Worm (Caenorhabditis elegans): ENCODE data around the gene srsx-18.

srsx-18 gene

ce11 chrV:5939503-5940072, 17.3 kb downstream of the srsx-18 start, which contains the start of gene syf-3:
syf-3 (plus strand) TSS chrV:5940022.
- TF ChIP-seq F13H6.1 (tag; optimal IDR thresholded peaks at IDR 0.05) (no peak), nfya-1 (tag; optimal IDR thresholded peaks at IDR 0.05) (peak; percentile 42)

ce11 chrV:5943167-5943566, 20.8 kb downstream of the srsx-18 start, which contains the start of gene pst-1:
pst-1 (plus strand) TSS chrV:5943467.
- TF ChIP-seq tbx-7 (tag; optimal IDR thresholded peaks at IDR 0.05): no peak
- no peak for TF ChIP-seq sox-2 (GFP tag; IDR thresholded peaks at IDR 0.05)
- no peak for TF ChIP-seq unc-42 (tag; optimal IDR thresholded peaks at IDR 0.05)
- TF ChIP-seq ceh-30 (tag; optimal IDR thresholded peaks at IDR 0.05): no peak
- TF ChIP-seq K09A11.1 (tag; optimal IDR thresholded peaks at IDR 0.05; ENCODE audit: insufficient read depth): no peak
- no peak for TF ChIP-seq pros-1 (tag; optimal IDR thresholded peaks at IDR 0.05)
- TF ChIP-seq lim-6 (tag; optimal IDR thresholded peaks at IDR 0.05): no peak
- TF ChIP-seq lin-11 (tag; optimal IDR thresholded peaks at IDR 0.05): no peak
- TF ChIP-seq C38D4.7 (GFP tag; optimal IDR thresholded peaks at IDR 0.05): no peak
- no peak for TF ChIP-seq madf-2 (tag; optimal IDR thresholded peaks at IDR 0.05)

- TF ChIP-seq ceh-34 (tag; optimal IDR thresholded peaks at IDR 0.05) (no peak), K09A11.1 (tag; optimal IDR thresholded peaks at IDR 0.05; ENCODE audit: insufficient read depth) (no peak), npax-4 (tag; optimal IDR thresholded peaks at IDR 0.05) (no peak), ceh-30 (tag; optimal IDR thresholded peaks at IDR 0.05) (no peak), ref-2 (tag; optimal IDR thresholded peaks at IDR 0.05) (no peak), ahr-1 (tag; optimal IDR thresholded peaks at IDR 0.05) (no peak), lin-11 (tag; optimal IDR thresholded peaks at IDR 0.05) (no peak), hlh-15 (tag; optimal IDR thresholded peaks at IDR 0.05) (no peak), gmeb-2 (tag; optimal IDR thresholded peaks at IDR 0.05) (no peak), Y22D7AL.16 (tag; optimal IDR thresholded peaks at IDR 0.05) (no peak), nhr-232 (tag; optimal IDR thresholded peaks at IDR 0.05) (no peak), pha-4 (tag; optimal IDR thresholded peaks at IDR 0.05) (no peak), tbx-2 (tag; optimal IDR thresholded peaks at IDR 0.05) (no peak)
Measured at ce11 chrV:5949674-5950149, 27.4 kb downstream of the srsx-18 start.

- TF ChIP-seq lin-11 (tag; optimal IDR thresholded peaks at IDR 0.05): no peak
- TF ChIP-seq pat-9 (tag; optimal IDR thresholded peaks at IDR 0.05): no peak
- TF ChIP-seq ceh-34 (tag; optimal IDR thresholded peaks at IDR 0.05): no peak
- TF ChIP-seq pha-2 (tag; optimal IDR thresholded peaks at IDR 0.05): no peak
- no peak for TF ChIP-seq ceh-22 (tag; optimal IDR thresholded peaks at IDR 0.05)
- TF ChIP-seq syd-9 (tag; optimal IDR thresholded peaks at IDR 0.05): no peak
- TF ChIP-seq hlh-6 (tag; optimal IDR thresholded peaks at IDR 0.05): no peak
- no peak for TF ChIP-seq hlh-8 (tag; optimal IDR thresholded peaks at IDR 0.05)
- no peak for TF ChIP-seq K09A11.1 (tag; optimal IDR thresholded peaks at IDR 0.05; ENCODE audit: insufficient read depth)
- no peak for TF ChIP-seq zip-5 (tag; optimal IDR thresholded peaks at IDR 0.05)
- TF ChIP-seq unc-86 (tag; optimal IDR thresholded peaks at IDR 0.05): no peak
- TF ChIP-seq ceh-30 (tag; optimal IDR thresholded peaks at IDR 0.05): no peak
- no peak for TF ChIP-seq pros-1 (tag; optimal IDR thresholded peaks at IDR 0.05)
Measured at ce11 chrV:5951133-5951532, 28.8 kb downstream of the srsx-18 start, which contains the start of gene M03F8.1. M03F8.1 (plus strand) TSS chrV:5951433.

- TF ChIP-seq nfya-1 (tag; optimal IDR thresholded peaks at IDR 0.05) (peak; percentile 75), sdc-2 (tag; optimal IDR thresholded peaks at IDR 0.05) (no peak), dmd-4 (tag; optimal IDR thresholded peaks at IDR 0.05; ENCODE audit: borderline replicate concordance) (no peak)
Measured at ce11 chrV:5953086-5953485, 30.8 kb downstream of the srsx-18 start.

- TF ChIP-seq hlh-6 (tag; optimal IDR thresholded peaks at IDR 0.05) (no peak), sox-4 (tag; optimal IDR thresholded peaks at IDR 0.05) (no peak), nhr-232 (tag; optimal IDR thresholded peaks at IDR 0.05) (no peak)
Measured at ce11 chrV:5954747-5955146, 32.4 kb downstream of the srsx-18 start, which contains the start of gene M03F8.6. M03F8.6 (minus strand) TSS chrV:5954847.
